Fruit fly (Drosophila melanogaster) whole organism, prepupa: ENCODE results near the gene bun.

Source experiments
- Blimp-1 ChIP-seq: fragments of 200-800 bp; sonication (Bioruptor generic); optimal IDR thresholded peaks from 3 replicates; lab custom pipeline; 2017; ENCODE audit warnings: missing biosample characterization, missing genetic modification characterization, mild to moderate bottlenecking, moderate library complexity, missing genetic modification reagents
- CG10631 ChIP-seq: fragments of 200-800 bp; sonication (Bioruptor generic); optimal IDR thresholded peaks from 2 replicates; lab custom pipeline; 2016; ENCODE audit warnings: missing biosample characterization, missing genetic modification characterization
- CG10669 ChIP-seq: fragments of 200-800 bp; sonication (Bioruptor generic); optimal IDR thresholded peaks from 3 replicates; lab custom pipeline; 2018; ENCODE audit warnings: missing biosample characterization, mild to moderate bottlenecking, missing genetic modification characterization, moderate library complexity
- CG11294 ChIP-seq: fragments of 200-800 bp; sonication (Bioruptor generic); IDR thresholded peaks from 2 replicates; pipeline ENCODE4 v1.3.6; 2022; ENCODE audit warnings: missing biosample characterization, missing genetic modification characterization
- CG11762 ChIP-seq: fragments of 200-800 bp; sonication (Bioruptor generic); optimal IDR thresholded peaks from 3 replicates; lab custom pipeline; 2016; ENCODE audit warnings: missing biosample characterization, missing genetic modification characterization; ENCODE audit not compliant: insufficient read depth
- CG1621 ChIP-seq: fragments of 200-800 bp; sonication (Bioruptor generic); optimal IDR thresholded peaks from 3 replicates; lab custom pipeline; 2018; ENCODE audit warnings: missing biosample characterization, mild to moderate bottlenecking, missing genetic modification characterization
- CG16779 ChIP-seq: fragments of 200-800 bp; sonication (Bioruptor generic); optimal IDR thresholded peaks from 3 replicates; lab custom pipeline; 2017; ENCODE audit warnings: missing biosample characterization, mild to moderate bottlenecking, missing genetic modification characterization
- CG3032 ChIP-seq: fragments of 200-800 bp; optimal IDR thresholded peaks from 2 replicates; lab custom pipeline; 2019; ENCODE audit warnings: missing biosample characterization, mild to moderate bottlenecking, missing genetic modification characterization, moderate library complexity
- CG32006 ChIP-seq: fragments of 200-800 bp; sonication (Bioruptor generic); optimal IDR thresholded peaks from 3 replicates; lab custom pipeline; 2017; ENCODE audit warnings: missing biosample characterization, mild to moderate bottlenecking, missing genetic modification characterization
- CG34406 ChIP-seq: fragments of 200-800 bp; sonication (Bioruptor generic); optimal IDR thresholded peaks from 3 replicates; lab custom pipeline; 2016; ENCODE audit warnings: missing biosample characterization, missing genetic modification characterization
- CG4318 ChIP-seq: fragments of 200-800 bp; sonication (Bioruptor generic); optimal IDR thresholded peaks from 3 replicates; lab custom pipeline; 2017; ENCODE audit warnings: missing biosample characterization, mild to moderate bottlenecking, missing genetic modification characterization
- CG6163 ChIP-seq: fragments of 200-800 bp; sonication (Bioruptor generic); IDR thresholded peaks from 3 replicates; pipeline ENCODE4 v1.3.6; 2022; ENCODE audit warnings: missing biosample characterization, missing genetic modification characterization
- CG6276 ChIP-seq: fragments of 200-800 bp; sonication (Bioruptor generic); optimal IDR thresholded peaks from 2 replicates; lab custom pipeline; 2017; ENCODE audit warnings: missing biosample characterization, mild to moderate bottlenecking, missing genetic modification characterization
- CG6792 ChIP-seq: fragments of 200-800 bp; sonication (Bioruptor generic); optimal IDR thresholded peaks from 3 replicates; lab custom pipeline; 2016; ENCODE audit warnings: missing biosample characterization, missing genetic modification characterization
- CG6854 ChIP-seq: fragments of 200-800 bp; sonication (Bioruptor generic); optimal IDR thresholded peaks from 2 replicates; lab custom pipeline; 2017; ENCODE audit warnings: missing biosample characterization, mild to moderate bottlenecking, missing genetic modification characterization
- CG7368 ChIP-seq: fragments of 200-800 bp; sonication (Bioruptor generic); optimal IDR thresholded peaks from 3 replicates; lab custom pipeline; 2016; ENCODE audit warnings: missing biosample characterization, missing genetic modification characterization
- CG8119 ChIP-seq: fragments of 200-800 bp; sonication (Bioruptor generic); IDR thresholded peaks from 3 replicates; pipeline ENCODE4 v1.3.6; 2022; ENCODE audit warnings: missing biosample characterization, missing genetic modification characterization
- CG8319 ChIP-seq: fragments of 200-800 bp; sonication (Bioruptor generic); optimal IDR thresholded peaks from 3 replicates; lab custom pipeline; 2016; ENCODE audit warnings: missing biosample characterization, missing genetic modification characterization
- CG8632 ChIP-seq: fragments of 200-800 bp; sonication (Bioruptor generic); optimal IDR thresholded peaks from 3 replicates; lab custom pipeline; 2016; ENCODE audit warnings: missing biosample characterization, missing genetic modification characterization
- CG9139 ChIP-seq: fragments of 200-800 bp; sonication (Bioruptor generic); optimal IDR thresholded peaks from 3 replicates; lab custom pipeline; 2017; ENCODE audit warnings: missing biosample characterization, mild to moderate bottlenecking, missing genetic modification characterization
- Eip75B ChIP-seq: fragments of 200-800 bp; sonication (Bioruptor generic); optimal IDR thresholded peaks from 3 replicates; lab custom pipeline; 2016; ENCODE audit warnings: missing biosample characterization, missing genetic modification characterization
- Eip78C ChIP-seq: fragments of 200-800 bp; sonication (Bioruptor generic); peaks from one replicate; lab custom pipeline; 2016; ENCODE audit warnings: missing biosample characterization, missing genetic modification characterization
- Eip93F ChIP-seq: fragments of 200-800 bp; sonication (Bioruptor generic); optimal IDR thresholded peaks from 2 replicates; lab custom pipeline; 2016; ENCODE audit warnings: missing biosample characterization, mild to moderate bottlenecking, missing genetic modification characterization
- Ets21C ChIP-seq: fragments of 200-800 bp; sonication (Bioruptor generic); optimal IDR thresholded peaks from 3 replicates; lab custom pipeline; 2016; ENCODE audit warnings: missing biosample characterization, missing genetic modification characterization
- Ets96B ChIP-seq: fragments of 200-800 bp; optimal IDR thresholded peaks from 2 replicates; lab custom pipeline; 2019; ENCODE audit warnings: missing biosample characterization, mild to moderate bottlenecking, missing genetic modification characterization, moderate library complexity
- Gug ChIP-seq: fragments of 200-800 bp; sonication (Bioruptor generic); IDR thresholded peaks from 2 replicates; pipeline ENCODE4 v1.3.6; 2022; ENCODE audit warnings: missing biosample characterization, missing genetic modification characterization
- Hr39 ChIP-seq: fragments of 200-800 bp; sonication (Bioruptor generic); optimal IDR thresholded peaks from 2 replicates; lab custom pipeline; 2016; ENCODE audit warnings: missing biosample characterization, missing genetic modification characterization
- Hr4 ChIP-seq: fragments of 200-800 bp; sonication (Bioruptor generic); optimal IDR thresholded peaks from 3 replicates; lab custom pipeline; 2016; ENCODE audit warnings: missing biosample characterization, missing genetic modification characterization
- Lpt ChIP-seq: fragments of 200-800 bp; sonication (Bioruptor generic); optimal IDR thresholded peaks from 3 replicates; lab custom pipeline; 2016; ENCODE audit warnings: missing biosample characterization, missing genetic modification characterization
- Met ChIP-seq: fragments of 200-800 bp; sonication (Bioruptor generic); optimal IDR thresholded peaks from 3 replicates; lab custom pipeline; 2016; ENCODE audit warnings: missing biosample characterization, missing genetic modification characterization
- OdsH ChIP-seq: fragments of 200-800 bp; sonication (Bioruptor generic); optimal IDR thresholded peaks from 3 replicates; lab custom pipeline; 2016; ENCODE audit warnings: missing biosample characterization, missing genetic modification characterization
- Smox ChIP-seq: fragments of 200-800 bp; sonication (Bioruptor generic); optimal IDR thresholded peaks from 3 replicates; lab custom pipeline; 2016; ENCODE audit warnings: missing biosample characterization, missing genetic modification characterization
- Sox102F ChIP-seq: fragments of 200-800 bp; sonication (Bioruptor generic); optimal IDR thresholded peaks from 2 replicates; lab custom pipeline; 2016; ENCODE audit warnings: missing biosample characterization, mild to moderate bottlenecking, missing genetic modification characterization
- Sox14 ChIP-seq: fragments of 200-800 bp; sonication (Bioruptor generic); optimal IDR thresholded peaks from 3 replicates; lab custom pipeline; 2016; ENCODE audit warnings: missing biosample characterization, missing genetic modification characterization
- achi ChIP-seq: fragments of 200-800 bp; sonication (Bioruptor generic); optimal IDR thresholded peaks from 3 replicates; lab custom pipeline; 2016; ENCODE audit warnings: missing biosample characterization, missing genetic modification characterization
- acj6 ChIP-seq: fragments of 200-800 bp; sonication (Bioruptor generic); optimal IDR thresholded peaks from 3 replicates; lab custom pipeline; 2016; ENCODE audit warnings: missing biosample characterization, missing genetic modification characterization
- cyc ChIP-seq: fragments of 200-800 bp; sonication (Bioruptor generic); optimal IDR thresholded peaks from 3 replicates; lab custom pipeline; 2016; ENCODE audit warnings: missing biosample characterization, missing genetic modification characterization
- dsx ChIP-seq: fragments of 200-800 bp; optimal IDR thresholded peaks from 3 replicates; lab custom pipeline; 2019; ENCODE audit warnings: missing biosample characterization, mild to moderate bottlenecking, missing genetic modification characterization, moderate library complexity; ENCODE audit not compliant: poor library complexity, severe bottlenecking
- eg ChIP-seq: fragments of 200-800 bp; sonication (Bioruptor generic); IDR thresholded peaks from 3 replicates; pipeline ENCODE4 v1.3.6; 2022; ENCODE audit warnings: missing biosample characterization, missing genetic modification characterization
- fd85E ChIP-seq: fragments of 200-800 bp; sonication (Bioruptor generic); optimal IDR thresholded peaks from 3 replicates; lab custom pipeline; 2016; ENCODE audit warnings: missing biosample characterization, missing genetic modification characterization
- fkh ChIP-seq: fragments of 200-800 bp; sonication (Bioruptor generic); optimal IDR thresholded peaks from 3 replicates; lab custom pipeline; 2017; ENCODE audit warnings: missing biosample characterization, mild to moderate bottlenecking, missing genetic modification characterization, moderate library complexity
- lz ChIP-seq: fragments of 200-800 bp; sonication (Bioruptor generic); optimal IDR thresholded peaks from 3 replicates; lab custom pipeline; 2016; ENCODE audit warnings: missing biosample characterization, missing genetic modification characterization
- net ChIP-seq: fragments of 200-800 bp; sonication (Bioruptor generic); optimal IDR thresholded peaks from 3 replicates; lab custom pipeline; 2016; ENCODE audit warnings: missing biosample characterization, missing genetic modification characterization
- pdm3 ChIP-seq: fragments of 200-800 bp; sonication (Bioruptor generic); optimal IDR thresholded peaks from 3 replicates; lab custom pipeline; 2016; ENCODE audit warnings: missing biosample characterization, missing genetic modification characterization
- salr ChIP-seq, 2 experiments: fragments of 200-800 bp; sonication (Bioruptor generic); optimal IDR thresholded peaks; 3 replicates each; lab custom pipeline; 2016 to 2018; ENCODE audit warnings: missing biosample characterization in 2 of 2, missing genetic modification characterization in 2 of 2, mild to moderate bottlenecking in 1 of 2
- spab ChIP-seq: fragments of 200-800 bp; sonication (Bioruptor generic); optimal IDR thresholded peaks from 2 replicates; lab custom pipeline; 2017; ENCODE audit warnings: missing biosample characterization, mild to moderate bottlenecking, missing genetic modification characterization, missing genetic modification reagents
- ss ChIP-seq, 2 experiments: fragments of 200-800 bp; sonication (Bioruptor generic); optimal IDR thresholded peaks; 2 replicates in 1 of 2; 3 replicates in 1 of 2; lab custom pipeline; 2017 to 2018; ENCODE audit warnings: mild to moderate bottlenecking in 2 of 2, missing biosample characterization in 2 of 2, missing genetic modification characterization in 2 of 2, moderate library complexity in 1 of 2
- svp ChIP-seq: fragments of 200-800 bp; sonication (Bioruptor generic); peaks from one replicate; lab custom pipeline; 2016; ENCODE audit warnings: missing biosample characterization, missing genetic modification characterization
- topi ChIP-seq: fragments of 200-800 bp; sonication (Bioruptor generic); optimal IDR thresholded peaks from 3 replicates; lab custom pipeline; 2016; ENCODE audit warnings: missing biosample characterization, missing genetic modification characterization
- vri ChIP-seq: fragments of 200-800 bp; sonication (Bioruptor generic); optimal IDR thresholded peaks from 3 replicates; lab custom pipeline; 2016; ENCODE audit warnings: missing biosample characterization, mild to moderate bottlenecking, missing genetic modification characterization

The bun gene

dm6 chr2L:12433712-12434534 is 112.5 kb downstream of the bun start, which contains the start of gene eRF3:
eRF3 (plus strand) TSS chr2L:12434452.
- TF ChIP-seq Lpt (GFP tag; lab: Kevin White, UChicago), result peak; percentile 48
- TF ChIP-seq CG10669 (GFP tag; lab: Kevin White, UChicago), result peak; percentile 35
- TF ChIP-seq net (GFP tag; lab: Kevin White, UChicago), result peak; percentile 49
- peak; percentile 43 for TF ChIP-seq cyc (GFP tag; lab: Kevin White, UChicago)
- no peak for TF ChIP-seq Ets21C (GFP tag; lab: Kevin White, UChicago)
- peak; percentile 73 for TF ChIP-seq CG32006 (GFP tag; lab: Kevin White, UChicago)
- TF ChIP-seq CG6854 (GFP tag; lab: Kevin White, UChicago), result no peak
- TF ChIP-seq Hr39 (GFP tag; lab: Kevin White, UChicago), result peak; percentile 29
- TF ChIP-seq Eip75B (GFP tag; lab: Kevin White, UChicago), result peak; percentile 38
- TF ChIP-seq Met, result peak; percentile 30
- TF ChIP-seq CG8119 (GFP tag; lab: Robert Waterston, UW), result peak; percentile 74; the same call in 2 of the 3 replicates
- TF ChIP-seq CG9139 (GFP tag; lab: Kevin White, UChicago), result no peak
- no peak for TF ChIP-seq fd85E (GFP tag; lab: Kevin White, UChicago)
- TF ChIP-seq CG11294 (GFP tag; lab: Robert Waterston, UW), result peak; percentile 43; the same call in 1 of the 2 replicates
- TF ChIP-seq CG6276 (GFP tag; lab: Kevin White, UChicago), result no peak
- peak; percentile 69 for TF ChIP-seq eg (GFP tag; lab: Robert Waterston, UW)
- peak; percentile 76 for TF ChIP-seq CG8319 (GFP tag; lab: Kevin White, UChicago)
- peak; percentile 78 for TF ChIP-seq CG8632 (GFP tag; lab: Kevin White, UChicago)
- TF ChIP-seq Sox14 (GFP tag; lab: Kevin White, UChicago), result no peak
- peak; percentile 76 for TF ChIP-seq CG34406 (GFP tag; lab: Kevin White, UChicago)
- TF ChIP-seq CG6792 (GFP tag; lab: Kevin White, UChicago), result peak; percentile 42
- peak; percentile 55 for TF ChIP-seq Smox (GFP tag; lab: Kevin White, UChicago)
- TF ChIP-seq acj6 (GFP tag; lab: Kevin White, UChicago), result peak; percentile 76
- peak; percentile 73 for TF ChIP-seq vri (GFP tag; lab: Kevin White, UChicago)
- TF ChIP-seq Gug (GFP tag; lab: Robert Waterston, UW), result peak; percentile 56; the same call in 1 of the 2 replicates
- TF ChIP-seq CG7368 (GFP tag; lab: Kevin White, UChicago), result peak; percentile 49
- TF ChIP-seq CG11762 (GFP tag; lab: Kevin White, UChicago), result peak; percentile 14
- TF ChIP-seq achi, result peak; percentile 62
- TF ChIP-seq topi (GFP tag; lab: Kevin White, UChicago), result peak; percentile 51
- TF ChIP-seq salr (GFP tag; optimal IDR thresholded peaks at IDR 0.05; lab: Kevin White, UChicago), result peak in 1 of 2 experiments; percentile 71
- peak; percentile 88 for TF ChIP-seq svp
- peak; percentile 68 for TF ChIP-seq CG4318 (GFP tag; lab: Kevin White, UChicago)
- peak; percentile 18 for TF ChIP-seq spab
- TF ChIP-seq CG10631 (GFP tag; lab: Kevin White, UChicago), result peak; percentile 83
- peak; percentile 85 for TF ChIP-seq Eip78C (GFP tag; lab: Kevin White, UChicago)
- peak; percentile 3 for TF ChIP-seq Eip93F
- TF ChIP-seq CG3032 (tag; lab: Kevin White, UChicago), result peak; percentile 79
- peak; percentile 46 for TF ChIP-seq dsx (GFP tag; lab: Kevin White, UChicago)
- TF ChIP-seq Sox102F, result peak; percentile 36
- TF ChIP-seq OdsH, result peak; percentile 67
- TF ChIP-seq pdm3 (GFP tag; lab: Kevin White, UChicago), result peak; percentile 60
- peak; percentile 29 for TF ChIP-seq lz (GFP tag; lab: Kevin White, UChicago)
- TF ChIP-seq CG1621 (tag; lab: Kevin White, UChicago), result no peak
- no peak for TF ChIP-seq CG16779 (tag; lab: Kevin White, UChicago)
- TF ChIP-seq CG6163 (GFP tag; lab: Robert Waterston, UW), result peak; percentile 52; the same call in 2 of the 3 replicates
- TF ChIP-seq fkh (GFP tag; lab: Kevin White, UChicago), result peak; percentile 38
- TF ChIP-seq Blimp-1 (GFP tag; lab: Kevin White, UChicago), result no peak
- TF ChIP-seq Hr4, result peak; percentile 51
- peak in 1 of 2 experiments; percentile 45 for TF ChIP-seq ss (GFP tag; optimal IDR thresholded peaks at IDR 0.05; lab: Kevin White, UChicago)
- peak; percentile 70 for TF ChIP-seq Ets96B (tag; lab: Kevin White, UChicago)
